Worm (Caenorhabditis elegans) whole organism, L2 larva: ENCODE results near the gene unc-61.

Experiments
- F13H6.1 ChIP-seq: sonication (generic microtip); optimal IDR thresholded peaks from 2 replicates; lab custom pipeline; 2016; ENCODE audit warnings: missing genetic modification characterization, missing compliant biosample characterization
- R02D3.7 ChIP-seq: fragments of 150-350 bp; optimal IDR thresholded peaks from 2 replicates; lab custom pipeline; 2014; ENCODE audit warnings: missing biosample characterization, missing genetic modification characterization
- Y55F3AM.14 ChIP-seq: fragments of 200-800 bp; sonication (Bioruptor generic); optimal IDR thresholded peaks from 2 replicates; lab custom pipeline; 2018; ENCODE audit warnings: mild to moderate bottlenecking, missing genetic modification characterization, missing compliant biosample characterization
- ZK546.5 ChIP-seq: sonication (generic microtip); optimal IDR thresholded peaks from 2 replicates; lab custom pipeline; 2017; ENCODE audit warnings: missing biosample characterization, missing genetic modification characterization
- alr-1 ChIP-seq: fragments of 150-350 bp; optimal IDR thresholded peaks from 2 replicates; lab custom pipeline; 2014; ENCODE audit warnings: missing biosample characterization, missing genetic modification characterization
- aly-2 ChIP-seq: fragments of 150-350 bp; optimal IDR thresholded peaks from 2 replicates; lab custom pipeline; 2014; ENCODE audit warnings: missing biosample characterization, missing genetic modification characterization
- blmp-1 ChIP-seq: sonication (generic microtip); optimal IDR thresholded peaks from 2 replicates; lab custom pipeline; 2017; ENCODE audit warnings: missing genetic modification characterization, mild to moderate bottlenecking, missing compliant biosample characterization, antibody characterized with exemption, moderate library complexity; ENCODE audit not compliant: insufficient read depth
- dmd-4 ChIP-seq: sonication (generic microtip); optimal IDR thresholded peaks from 2 replicates; lab custom pipeline; 2017; ENCODE audit warnings: missing biosample characterization, missing genetic modification characterization
- fos-1 ChIP-seq: fragments of 150-350 bp; optimal IDR thresholded peaks from 2 replicates; lab custom pipeline; 2014; ENCODE audit warnings: missing biosample characterization, missing genetic modification characterization
- gmeb-1 ChIP-seq: fragments of 150-350 bp; optimal IDR thresholded peaks from 2 replicates; lab custom pipeline; 2014; ENCODE audit warnings: missing biosample characterization, missing genetic modification characterization
- lin-11 ChIP-seq: fragments of 150-350 bp; sonication (generic microtip); optimal IDR thresholded peaks from 2 replicates; lab custom pipeline; 2014; ENCODE audit warnings: missing biosample characterization, missing genetic modification characterization, inconsistent platforms, mixed read lengths
- lin-13 ChIP-seq: fragments of 150-350 bp; optimal IDR thresholded peaks from 2 replicates; lab custom pipeline; 2014; ENCODE audit warnings: missing biosample characterization, missing genetic modification reagents, missing genetic modification characterization
- lin-39 ChIP-seq: fragments of 150-350 bp; optimal IDR thresholded peaks from 2 replicates; lab custom pipeline; 2014; ENCODE audit warnings: missing biosample characterization, missing genetic modification reagents, missing genetic modification characterization
- lsy-2 ChIP-seq, 2 experiments: fragments of 150-350 bp in 1 of 2; sonication (generic microtip) in 1 of 2; optimal IDR thresholded peaks; 2 replicates each; lab custom pipeline; 2014 to 2017; ENCODE audit warnings: missing biosample characterization in 2 of 2, missing genetic modification characterization in 2 of 2
- mbf-1 ChIP-seq: sonication (generic microtip); optimal IDR thresholded peaks from 2 replicates; lab custom pipeline; 2017; ENCODE audit warnings: missing biosample characterization, missing genetic modification characterization
- mdl-1 ChIP-seq, 2 experiments: fragments of 150-350 bp in 1 of 2; sonication (generic microtip) in 1 of 2; optimal IDR thresholded peaks; 2 replicates each; lab custom pipeline; 2017; ENCODE audit warnings: missing biosample characterization in 2 of 2, missing genetic modification characterization in 2 of 2
- nhr-11 ChIP-seq: fragments of 150-350 bp; optimal IDR thresholded peaks from 2 replicates; lab custom pipeline; 2014; ENCODE audit warnings: missing biosample characterization, missing genetic modification characterization
- nhr-237 ChIP-seq: fragments of 150-350 bp; optimal IDR thresholded peaks from 2 replicates; lab custom pipeline; 2014; ENCODE audit warnings: missing biosample characterization, missing genetic modification characterization
- nhr-25 ChIP-seq: fragments of 150-350 bp; sonication (generic microtip); optimal IDR thresholded peaks from 3 replicates; lab custom pipeline; 2014; ENCODE audit warnings: missing biosample characterization, missing genetic modification characterization
- nhr-77 ChIP-seq: fragments of 150-350 bp; optimal IDR thresholded peaks from 2 replicates; lab custom pipeline; 2014; ENCODE audit warnings: missing biosample characterization, missing genetic modification characterization
- peb-1 ChIP-seq: fragments of 150-350 bp; optimal IDR thresholded peaks from 2 replicates; lab custom pipeline; 2014; ENCODE audit warnings: missing biosample characterization, missing genetic modification characterization
- sem-4 ChIP-seq: fragments of 150-350 bp; optimal IDR thresholded peaks from 2 replicates; lab custom pipeline; 2014; ENCODE audit warnings: missing biosample characterization, missing genetic modification reagents, missing genetic modification characterization
- skn-1 ChIP-seq: sonication (generic microtip); optimal IDR thresholded peaks from 2 replicates; lab custom pipeline; 2017; ENCODE audit warnings: missing biosample characterization, missing genetic modification characterization
- sma-3 ChIP-seq: sonication (generic microtip); optimal IDR thresholded peaks from 2 replicates; lab custom pipeline; 2016; ENCODE audit warnings: missing genetic modification reagents, missing genetic modification characterization, missing compliant biosample characterization
- sma-9 ChIP-seq, 2 experiments: fragments of 150-350 bp in 1 of 2; sonication (generic microtip) in 1 of 2; optimal IDR thresholded peaks; 2 replicates each; lab custom pipeline; 2014 to 2016; ENCODE audit warnings: missing genetic modification characterization in 2 of 2, mild to moderate bottlenecking in 1 of 2, missing biosample characterization in 1 of 2, missing compliant biosample characterization in 1 of 2, missing genetic modification reagents in 1 of 2, moderate library complexity in 1 of 2
- snpc-4 ChIP-seq: fragments of 150-350 bp; optimal IDR thresholded peaks from 2 replicates; lab custom pipeline; 2014; ENCODE audit warnings: missing biosample characterization, missing genetic modification characterization
- unc-39 ChIP-seq: fragments of 150-350 bp; optimal IDR thresholded peaks from 2 replicates; lab custom pipeline; 2014; ENCODE audit warnings: missing biosample characterization, missing genetic modification characterization
- unc-62 ChIP-seq: fragments of 150-350 bp; optimal IDR thresholded peaks from 2 replicates; lab custom pipeline; 2014; ENCODE audit warnings: missing biosample characterization, missing genetic modification reagents, missing genetic modification characterization
- zag-1 ChIP-seq: fragments of 150-350 bp; optimal IDR thresholded peaks from 2 replicates; lab custom pipeline; 2014; ENCODE audit warnings: missing biosample characterization, missing genetic modification characterization
- ztf-1 ChIP-seq: fragments of 200-800 bp; sonication (Bioruptor generic); conservative IDR thresholded peaks from 2 replicates; pipeline ENCODE4 v1.3.6; 2022; ENCODE audit warnings: missing genetic modification characterization, missing compliant biosample characterization
- ztf-4 ChIP-seq: fragments of 150-350 bp; optimal IDR thresholded peaks from 2 replicates; lab custom pipeline; 2014; ENCODE audit warnings: missing biosample characterization, missing genetic modification characterization

The unc-61 gene

ce11 chrV:14748608-14749137 lies 14.6 kb upstream of the unc-61 start, which contains the start of the genes lipl-8 and Y50E8A.22:
Gene lipl-8, minus strand, starts transcription at chrV:14748708.
Gene Y50E8A.22, minus strand, starts transcription at chrV:14749087.
- TF ChIP-seq alr-1 (tag; lab: Kevin White, UChicago) (no peak), dmd-4 (tag; lab: Kevin White, UChicago) (no peak)

ce11 chrV:14746975-14747374 lies 12.9 kb upstream of the unc-61 start:
- TF ChIP-seq F13H6.1 (tag; lab: Kevin White, UChicago) (no peak), lsy-2 (tag; optimal IDR thresholded peaks at IDR 0.05; lab: Kevin White, UChicago) (no peak)

- TF ChIP-seq unc-62, result no peak
- TF ChIP-seq aly-2, result no peak
- no peak for TF ChIP-seq sem-4
- TF ChIP-seq sma-9 (GFP tag; optimal IDR thresholded peaks at IDR 0.05; lab: Kevin White, UChicago), result no peak
- no peak for TF ChIP-seq sma-9 (tag; optimal IDR thresholded peaks at IDR 0.05; lab: Kevin White, UChicago)
- TF ChIP-seq lin-13 (GFP tag; lab: Kevin White, UChicago), result no peak
These were observed 10.8 kb upstream of the unc-61 start for ce11 chrV:14744824-14745223.

- TF ChIP-seq nhr-11 (tag; lab: Kevin White, UChicago), result no peak
- no peak for TF ChIP-seq nhr-237 (tag; lab: Kevin White, UChicago)
- TF ChIP-seq zag-1, result no peak
- no peak for TF ChIP-seq peb-1 (tag; lab: Kevin White, UChicago)
- no peak for TF ChIP-seq Y55F3AM.14 (GFP tag; lab: Kevin White, UChicago)
- TF ChIP-seq R02D3.7, result no peak
- no peak for TF ChIP-seq fos-1 (tag; lab: Kevin White, UChicago)
- no peak for TF ChIP-seq mdl-1 (tag; optimal IDR thresholded peaks at IDR 0.05; lab: Kevin White, UChicago)
- no peak for TF ChIP-seq nhr-77 (tag; lab: Kevin White, UChicago)
- TF ChIP-seq ztf-4 (tag; lab: Kevin White, UChicago), result no peak
- TF ChIP-seq mbf-1, result no peak
- TF ChIP-seq lin-13 (GFP tag; lab: Kevin White, UChicago), result no peak
- TF ChIP-seq ztf-1 (GFP tag; lab: Robert Waterston, UW), result no peak
- TF ChIP-seq sma-3 (GFP tag; lab: Kevin White, UChicago), result no peak
- TF ChIP-seq lin-11, result no peak
- TF ChIP-seq blmp-1, result no peak
- no peak for TF ChIP-seq gmeb-1 (tag; lab: Kevin White, UChicago)
- TF ChIP-seq ZK546.5 (tag; lab: Kevin White, UChicago), result no peak
- no peak for TF ChIP-seq dmd-4 (tag; lab: Kevin White, UChicago)
- TF ChIP-seq, all 48 proteins: peak for 0
These were observed 7.2 kb upstream of the unc-61 start, which contains the start of gene Y50E8A.6 for ce11 chrV:14741233-14741632. Gene Y50E8A.6, minus strand, starts transcription at chrV:14741333.

- no peak for TF ChIP-seq Y55F3AM.14 (GFP tag; lab: Kevin White, UChicago)
- TF ChIP-seq sem-4, result no peak
- no peak for TF ChIP-seq nhr-25
- TF ChIP-seq skn-1 (tag; lab: Kevin White, UChicago), result no peak
- no peak for TF ChIP-seq ZK546.5 (tag; lab: Kevin White, UChicago)
- TF ChIP-seq R02D3.7, result no peak
- no peak for TF ChIP-seq lin-39 (tag; lab: Kevin White, UChicago)
- TF ChIP-seq snpc-4 (tag; lab: Kevin White, UChicago), result no peak
These were observed 2.8 kb upstream of the unc-61 start, which contains the start of gene Y50E8A.5 for ce11 chrV:14736851-14737250. Gene Y50E8A.5, minus strand, starts transcription at chrV:14736951.

ce11 chrV:14729343-14729742 lies 4.7 kb downstream of the unc-61 start, which contains the start of gene oig-3:
Gene oig-3, plus strand, starts transcription at chrV:14729643.
- TF ChIP-seq dmd-4 (tag; lab: Kevin White, UChicago), result no peak
- TF ChIP-seq lin-39 (tag; lab: Kevin White, UChicago), result no peak
- TF ChIP-seq mbf-1, result no peak
- no peak for TF ChIP-seq unc-39
